Worm (Caenorhabditis elegans): Measurements from ENCODE around the gene clec-121.

DNA sequence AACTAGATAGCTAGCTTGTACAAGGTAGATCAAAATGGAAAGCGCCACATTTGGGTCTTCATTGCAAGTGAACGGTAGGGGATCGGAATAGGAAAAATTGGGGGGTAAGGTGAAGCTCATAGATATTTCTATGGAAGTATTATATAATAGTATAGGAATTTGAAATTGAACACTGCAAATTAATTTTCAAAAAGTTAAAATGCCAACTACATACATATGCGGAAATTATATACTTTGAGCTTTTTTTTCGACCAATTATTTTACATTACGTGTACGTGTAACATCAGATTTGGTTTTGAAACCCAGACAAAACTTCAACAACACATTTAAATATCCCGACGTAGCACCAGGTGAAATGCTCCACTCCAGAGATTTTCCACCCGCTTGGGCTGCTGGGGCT is 6.1 kb upstream of the clec-121 start, which contains the start of gene srg-23:
- TF ChIP-seq him-1 (tag; optimal IDR thresholded peaks at IDR 0.05) (no peak), W03F9.2 (tag; optimal IDR thresholded peaks at IDR 0.05) (no peak)

All from whole organism, L4/young adult.